Worm (Caenorhabditis elegans): Measurements from ENCODE around the gene hrde-1.

hrde-1 gene

ce11 chrIII:4189602-4190001 lies 13.6 kb upstream of the hrde-1 start:
- TF ChIP-seq ztf-29 (GFP tag; IDR thresholded peaks at IDR 0.05), result 0 out of 2 replicates have a peak, but pooled peaks have one; percentile 37
- TF ChIP-seq tab-1 (GFP tag; IDR thresholded peaks at IDR 0.05), result no peak

ce11 chrIII:4187845-4188244 lies 11.9 kb upstream of the hrde-1 start, which contains the start of gene R74.2:
R74.2 (plus strand) TSS chrIII:4188160.
- TF ChIP-seq tab-1 (GFP tag; IDR thresholded peaks at IDR 0.05), result no peak
- TF ChIP-seq ztf-23 (GFP tag; IDR thresholded peaks at IDR 0.05), result no peak
- TF ChIP-seq ref-1 (GFP tag; conservative IDR thresholded peaks at IDR 0.05), result no peak
- TF ChIP-seq T22C8.4 (GFP tag; IDR thresholded peaks at IDR 0.05), result no peak
- TF ChIP-seq klf-2 (GFP tag; conservative IDR thresholded peaks at IDR 0.05), result no peak
- TF ChIP-seq ztf-29 (GFP tag; IDR thresholded peaks at IDR 0.05), result no peak
- TF ChIP-seq cog-1 (tag; optimal IDR thresholded peaks at IDR 0.05), result no peak
- no peak for TF ChIP-seq med-1 (GFP tag; optimal IDR thresholded peaks at IDR 0.05; ENCODE audit: insufficient read depth)
- TF ChIP-seq flt-1 (GFP tag; IDR thresholded peaks at IDR 0.05), result no peak

- TF ChIP-seq T22C8.4 (GFP tag; IDR thresholded peaks at IDR 0.05) (0 out of 2 replicates have a peak, but pooled peaks have one; percentile 19), cog-1 (tag; optimal IDR thresholded peaks at IDR 0.05) (no peak)
These were observed 10.9 kb upstream of the hrde-1 start, which contains the start of gene lars-1 for ce11 chrIII:4186751-4187309. lars-1 (minus strand) TSS chrIII:4186801.

ce11 chrIII:4181338-4181737 lies 5.4 kb upstream of the hrde-1 start, which contains the start of gene C16C10.1:
C16C10.1 (minus strand) TSS chrIII:4181438.
- no peak for TF ChIP-seq ref-1 (GFP tag; conservative IDR thresholded peaks at IDR 0.05)
- TF ChIP-seq cog-1 (tag; optimal IDR thresholded peaks at IDR 0.05), result no peak
- TF ChIP-seq T22C8.4 (GFP tag; IDR thresholded peaks at IDR 0.05), result no peak
- no peak for TF ChIP-seq tab-1 (GFP tag; IDR thresholded peaks at IDR 0.05)
- TF ChIP-seq ztf-29 (GFP tag; IDR thresholded peaks at IDR 0.05), result no peak
- no peak for TF ChIP-seq klf-2 (GFP tag; conservative IDR thresholded peaks at IDR 0.05)
- TF ChIP-seq flt-1 (GFP tag; IDR thresholded peaks at IDR 0.05), result no peak
- TF ChIP-seq med-1 (GFP tag; optimal IDR thresholded peaks at IDR 0.05; ENCODE audit: insufficient read depth), result no peak
- TF ChIP-seq ztf-23 (GFP tag; IDR thresholded peaks at IDR 0.05), result no peak

- TF ChIP-seq T22C8.4 (GFP tag; IDR thresholded peaks at IDR 0.05) (no peak), flt-1 (GFP tag; IDR thresholded peaks at IDR 0.05) (no peak), tab-1 (GFP tag; IDR thresholded peaks at IDR 0.05) (no peak), cog-1 (tag; optimal IDR thresholded peaks at IDR 0.05) (no peak), ztf-29 (GFP tag; IDR thresholded peaks at IDR 0.05) (no peak), ref-1 (GFP tag; conservative IDR thresholded peaks at IDR 0.05) (no peak), ztf-23 (GFP tag; IDR thresholded peaks at IDR 0.05) (no peak), med-1 (GFP tag; optimal IDR thresholded peaks at IDR 0.05; ENCODE audit: insufficient read depth) (no peak), klf-2 (GFP tag; conservative IDR thresholded peaks at IDR 0.05) (no peak)
These were observed 2.6 kb upstream of the hrde-1 start, which contains the start of gene C16C10.2 for ce11 chrIII:4178564-4178963. C16C10.2 (minus strand) TSS chrIII:4178664.

- no peak for TF ChIP-seq klf-2 (GFP tag; conservative IDR thresholded peaks at IDR 0.05)
- TF ChIP-seq ref-1 (GFP tag; conservative IDR thresholded peaks at IDR 0.05), result no peak
- no peak for TF ChIP-seq flt-1 (GFP tag; IDR thresholded peaks at IDR 0.05)
- TF ChIP-seq med-1 (GFP tag; optimal IDR thresholded peaks at IDR 0.05; ENCODE audit: insufficient read depth), result no peak
- TF ChIP-seq ztf-29 (GFP tag; IDR thresholded peaks at IDR 0.05), result no peak
- no peak for TF ChIP-seq ztf-23 (GFP tag; IDR thresholded peaks at IDR 0.05)
- TF ChIP-seq T22C8.4 (GFP tag; IDR thresholded peaks at IDR 0.05), result no peak
- no peak for TF ChIP-seq tab-1 (GFP tag; IDR thresholded peaks at IDR 0.05)
- TF ChIP-seq cog-1 (tag; optimal IDR thresholded peaks at IDR 0.05), result no peak
These were observed 470 bp downstream of the hrde-1 start for ce11 chrIII:4175489-4175888.

ce11 chrIII:4172210-4172609 lies 3.7 kb downstream of the hrde-1 start:
- TF ChIP-seq T22C8.4 (GFP tag; IDR thresholded peaks at IDR 0.05) (no peak), ztf-29 (GFP tag; IDR thresholded peaks at IDR 0.05) (no peak), cog-1 (tag; optimal IDR thresholded peaks at IDR 0.05) (no peak), med-1 (GFP tag; optimal IDR thresholded peaks at IDR 0.05; ENCODE audit: insufficient read depth) (no peak), ztf-23 (GFP tag; IDR thresholded peaks at IDR 0.05) (no peak), tab-1 (GFP tag; IDR thresholded peaks at IDR 0.05) (no peak), klf-2 (GFP tag; conservative IDR thresholded peaks at IDR 0.05) (no peak), flt-1 (GFP tag; IDR thresholded peaks at IDR 0.05) (no peak), ref-1 (GFP tag; conservative IDR thresholded peaks at IDR 0.05) (no peak)

ce11 chrIII:4170903-4171377 lies 5.0 kb downstream of the hrde-1 start, which contains the start of the genes rnf-121 and C16C10.4:
rnf-121 (minus strand) TSS chrIII:4170953.
C16C10.4 (plus strand) TSS chrIII:4171336.
- TF ChIP-seq ztf-23 (GFP tag; IDR thresholded peaks at IDR 0.05) (peak; percentile 91), flt-1 (GFP tag; IDR thresholded peaks at IDR 0.05) (peak; percentile 95), T22C8.4 (GFP tag; IDR thresholded peaks at IDR 0.05) (peak; percentile 65), cog-1 (tag; optimal IDR thresholded peaks at IDR 0.05) (peak; percentile 63), med-1 (GFP tag; optimal IDR thresholded peaks at IDR 0.05; ENCODE audit: insufficient read depth) (peak; percentile 98), ref-1 (GFP tag; conservative IDR thresholded peaks at IDR 0.05) (peak; percentile 69), tab-1 (GFP tag; IDR thresholded peaks at IDR 0.05) (peak; percentile 91), ztf-29 (GFP tag; IDR thresholded peaks at IDR 0.05) (peak; percentile 86), klf-2 (GFP tag; conservative IDR thresholded peaks at IDR 0.05) (peak; percentile 93)

ce11 chrIII:4168665-4169064 lies 7.3 kb downstream of the hrde-1 start, which contains the start of gene ccdc-55:
ccdc-55 (minus strand) TSS chrIII:4168765.
- TF ChIP-seq ref-1 (GFP tag; conservative IDR thresholded peaks at IDR 0.05) (no peak), ztf-23 (GFP tag; IDR thresholded peaks at IDR 0.05) (no peak), tab-1 (GFP tag; IDR thresholded peaks at IDR 0.05) (no peak), flt-1 (GFP tag; IDR thresholded peaks at IDR 0.05) (no peak), klf-2 (GFP tag; conservative IDR thresholded peaks at IDR 0.05) (no peak), med-1 (GFP tag; optimal IDR thresholded peaks at IDR 0.05; ENCODE audit: insufficient read depth) (no peak), cog-1 (tag; optimal IDR thresholded peaks at IDR 0.05) (no peak), T22C8.4 (GFP tag; IDR thresholded peaks at IDR 0.05) (no peak), ztf-29 (GFP tag; IDR thresholded peaks at IDR 0.05) (no peak)
